Worm (Caenorhabditis elegans) whole organism, L3 larva: ENCODE measurements around the gene C16D9.1.

ENCODE experiments used
- ama-1 ChIP-seq: fragments of 150-350 bp; optimal IDR thresholded peaks from 2 replicates; lab custom pipeline; 2018
- egl-27 ChIP-seq: sonication (generic microtip); optimal IDR thresholded peaks from 4 replicates; lab custom pipeline; 2017; ENCODE audit warnings: missing biosample characterization, missing genetic modification reagents, missing genetic modification characterization
- elt-1 ChIP-seq: fragments of 150-350 bp; optimal IDR thresholded peaks from 2 replicates; lab custom pipeline; 2014; ENCODE audit warnings: missing biosample characterization, missing genetic modification characterization
- fos-1 ChIP-seq: fragments of 150-350 bp; optimal IDR thresholded peaks from 2 replicates; lab custom pipeline; 2014; ENCODE audit warnings: missing biosample characterization, missing genetic modification characterization
- nhr-11 ChIP-seq: fragments of 150-350 bp; optimal IDR thresholded peaks from 2 replicates; lab custom pipeline; 2014; ENCODE audit warnings: missing biosample characterization, missing genetic modification characterization
- nhr-77 ChIP-seq: fragments of 150-350 bp; optimal IDR thresholded peaks from 2 replicates; lab custom pipeline; 2014; ENCODE audit warnings: missing biosample characterization, missing genetic modification characterization
- pha-4 ChIP-seq: fragments of 150-350 bp; optimal IDR thresholded peaks from 2 replicates; lab custom pipeline; 2014; ENCODE audit warnings: missing biosample characterization, missing genetic modification reagents, missing genetic modification characterization
- unc-39 ChIP-seq: sonication (generic microtip); optimal IDR thresholded peaks from 4 replicates; lab custom pipeline; 2017; ENCODE audit warnings: missing biosample characterization, missing genetic modification characterization
- zag-1 ChIP-seq: fragments of 150-350 bp; optimal IDR thresholded peaks from 2 replicates; lab custom pipeline; 2014; ENCODE audit warnings: missing biosample characterization, missing genetic modification characterization
- ztf-4 ChIP-seq: fragments of 150-350 bp; optimal IDR thresholded peaks from 2 replicates; lab custom pipeline; 2014; ENCODE audit warnings: missing biosample characterization, missing genetic modification characterization

ce11 chrV:8243201-8243600 lies 15.9 kb upstream of the C16D9.1 start:
- TF ChIP-seq ztf-4 (tag; lab: Kevin White, UChicago), result no peak
- no peak for TF ChIP-seq zag-1 (tag; lab: Kevin White, UChicago)
- no peak for TF ChIP-seq egl-27 (tag; lab: Kevin White, UChicago)
- no peak for TF ChIP-seq pha-4
- no peak for TF ChIP-seq nhr-77
- TF ChIP-seq nhr-11 (tag; lab: Kevin White, UChicago), result no peak
- TF ChIP-seq unc-39 (tag; lab: Kevin White, UChicago), result no peak
- no peak for TF ChIP-seq ama-1 (lab: Kevin White, UChicago)
- no peak for TF ChIP-seq elt-1 (tag; lab: Kevin White, UChicago)
- TF ChIP-seq fos-1, result no peak
